Worm (Caenorhabditis elegans): ENCODE data around the gene C46E10.8.

ce11 chrII:3771640-3772039 lies 43.7 kb upstream of the C46E10.8 start:
- TF ChIP-seq him-1 (tag; optimal IDR thresholded peaks at IDR 0.05) (no peak), W03F9.2 (tag; optimal IDR thresholded peaks at IDR 0.05) (no peak)
